Fruit fly (Drosophila melanogaster) whole organism, prepupa: Measurements from ENCODE around the gene Atg3.
A peak's percentile ranks its signal among the peaks of the same experiment; 100 is the strongest.

Source experiments
- CG10669 ChIP-seq: fragments of 200-800 bp; sonication (Bioruptor generic); optimal IDR thresholded peaks from 3 replicates; lab custom pipeline; 2018; ENCODE audit warnings: missing biosample characterization, mild to moderate bottlenecking, missing genetic modification characterization, moderate library complexity
- CG11762 ChIP-seq: fragments of 200-800 bp; sonication (Bioruptor generic); optimal IDR thresholded peaks from 3 replicates; lab custom pipeline; 2016; ENCODE audit warnings: missing biosample characterization, missing genetic modification characterization; ENCODE audit not compliant: insufficient read depth
- CG11902 ChIP-seq: fragments of 200-800 bp; sonication (Bioruptor generic); optimal IDR thresholded peaks from 3 replicates; lab custom pipeline; 2016; ENCODE audit warnings: missing biosample characterization, missing genetic modification characterization
- CG15336 ChIP-seq: fragments of 200-800 bp; sonication (Bioruptor generic); IDR thresholded peaks from 2 replicates; pipeline ENCODE4 v1.3.6; 2022; ENCODE audit warnings: missing biosample characterization, missing genetic modification characterization
- CG1621 ChIP-seq: fragments of 200-800 bp; sonication (Bioruptor generic); optimal IDR thresholded peaks from 3 replicates; lab custom pipeline; 2018; ENCODE audit warnings: missing biosample characterization, mild to moderate bottlenecking, missing genetic modification characterization
- CG16779 ChIP-seq: fragments of 200-800 bp; sonication (Bioruptor generic); optimal IDR thresholded peaks from 3 replicates; lab custom pipeline; 2017; ENCODE audit warnings: missing biosample characterization, mild to moderate bottlenecking, missing genetic modification characterization
- CG3032 ChIP-seq: fragments of 200-800 bp; optimal IDR thresholded peaks from 2 replicates; lab custom pipeline; 2019; ENCODE audit warnings: missing biosample characterization, mild to moderate bottlenecking, missing genetic modification characterization, moderate library complexity
- CG31627 ChIP-seq: fragments of 200-800 bp; sonication (Bioruptor generic); optimal IDR thresholded peaks from 3 replicates; lab custom pipeline; 2016; ENCODE audit warnings: missing biosample characterization, missing genetic modification characterization
- CG32006 ChIP-seq: fragments of 200-800 bp; sonication (Bioruptor generic); optimal IDR thresholded peaks from 3 replicates; lab custom pipeline; 2017; ENCODE audit warnings: missing biosample characterization, mild to moderate bottlenecking, missing genetic modification characterization
- CG34406 ChIP-seq: fragments of 200-800 bp; sonication (Bioruptor generic); optimal IDR thresholded peaks from 3 replicates; lab custom pipeline; 2016; ENCODE audit warnings: missing biosample characterization, missing genetic modification characterization
- CG3919 ChIP-seq: fragments of 200-800 bp; sonication (Bioruptor generic); optimal IDR thresholded peaks from 3 replicates; lab custom pipeline; 2016; ENCODE audit warnings: missing biosample characterization, missing genetic modification characterization
- CG6163 ChIP-seq: fragments of 200-800 bp; sonication (Bioruptor generic); IDR thresholded peaks from 3 replicates; pipeline ENCODE4 v1.3.6; 2022; ENCODE audit warnings: missing biosample characterization, missing genetic modification characterization
- CG6276 ChIP-seq: fragments of 200-800 bp; sonication (Bioruptor generic); optimal IDR thresholded peaks from 2 replicates; lab custom pipeline; 2017; ENCODE audit warnings: missing biosample characterization, mild to moderate bottlenecking, missing genetic modification characterization
- CG6792 ChIP-seq: fragments of 200-800 bp; sonication (Bioruptor generic); optimal IDR thresholded peaks from 3 replicates; lab custom pipeline; 2016; ENCODE audit warnings: missing biosample characterization, missing genetic modification characterization
- CG6854 ChIP-seq: fragments of 200-800 bp; sonication (Bioruptor generic); optimal IDR thresholded peaks from 2 replicates; lab custom pipeline; 2017; ENCODE audit warnings: missing biosample characterization, mild to moderate bottlenecking, missing genetic modification characterization
- CG7368 ChIP-seq: fragments of 200-800 bp; sonication (Bioruptor generic); optimal IDR thresholded peaks from 3 replicates; lab custom pipeline; 2016; ENCODE audit warnings: missing biosample characterization, missing genetic modification characterization
- CG8119 ChIP-seq: fragments of 200-800 bp; sonication (Bioruptor generic); IDR thresholded peaks from 3 replicates; pipeline ENCODE4 v1.3.6; 2022; ENCODE audit warnings: missing biosample characterization, missing genetic modification characterization
- CG8319 ChIP-seq: fragments of 200-800 bp; sonication (Bioruptor generic); optimal IDR thresholded peaks from 3 replicates; lab custom pipeline; 2016; ENCODE audit warnings: missing biosample characterization, missing genetic modification characterization
- CG8632 ChIP-seq: fragments of 200-800 bp; sonication (Bioruptor generic); optimal IDR thresholded peaks from 3 replicates; lab custom pipeline; 2016; ENCODE audit warnings: missing biosample characterization, missing genetic modification characterization
- CG9139 ChIP-seq: fragments of 200-800 bp; sonication (Bioruptor generic); optimal IDR thresholded peaks from 3 replicates; lab custom pipeline; 2017; ENCODE audit warnings: missing biosample characterization, mild to moderate bottlenecking, missing genetic modification characterization
- Eip75B ChIP-seq: fragments of 200-800 bp; sonication (Bioruptor generic); optimal IDR thresholded peaks from 3 replicates; lab custom pipeline; 2016; ENCODE audit warnings: missing biosample characterization, missing genetic modification characterization
- Eip78C ChIP-seq: fragments of 200-800 bp; sonication (Bioruptor generic); peaks from one replicate; lab custom pipeline; 2016; ENCODE audit warnings: missing biosample characterization, missing genetic modification characterization
- Ets96B ChIP-seq: fragments of 200-800 bp; optimal IDR thresholded peaks from 2 replicates; lab custom pipeline; 2019; ENCODE audit warnings: missing biosample characterization, mild to moderate bottlenecking, missing genetic modification characterization, moderate library complexity
- Gug ChIP-seq: fragments of 200-800 bp; sonication (Bioruptor generic); IDR thresholded peaks from 2 replicates; pipeline ENCODE4 v1.3.6; 2022; ENCODE audit warnings: missing biosample characterization, missing genetic modification characterization
- Hr4 ChIP-seq: fragments of 200-800 bp; sonication (Bioruptor generic); optimal IDR thresholded peaks from 3 replicates; lab custom pipeline; 2016; ENCODE audit warnings: missing biosample characterization, missing genetic modification characterization
- Lpt ChIP-seq: fragments of 200-800 bp; sonication (Bioruptor generic); optimal IDR thresholded peaks from 3 replicates; lab custom pipeline; 2016; ENCODE audit warnings: missing biosample characterization, missing genetic modification characterization
- Sox14 ChIP-seq: fragments of 200-800 bp; sonication (Bioruptor generic); optimal IDR thresholded peaks from 3 replicates; lab custom pipeline; 2016; ENCODE audit warnings: missing biosample characterization, missing genetic modification characterization
- achi ChIP-seq: fragments of 200-800 bp; sonication (Bioruptor generic); optimal IDR thresholded peaks from 3 replicates; lab custom pipeline; 2016; ENCODE audit warnings: missing biosample characterization, missing genetic modification characterization
- acj6 ChIP-seq: fragments of 200-800 bp; sonication (Bioruptor generic); optimal IDR thresholded peaks from 3 replicates; lab custom pipeline; 2016; ENCODE audit warnings: missing biosample characterization, missing genetic modification characterization
- dac ChIP-seq: fragments of 200-800 bp; sonication (Bioruptor generic); optimal IDR thresholded peaks from 2 replicates; lab custom pipeline; 2017; ENCODE audit warnings: missing biosample characterization, mild to moderate bottlenecking, missing genetic modification characterization
- eg ChIP-seq: fragments of 200-800 bp; sonication (Bioruptor generic); IDR thresholded peaks from 3 replicates; pipeline ENCODE4 v1.3.6; 2022; ENCODE audit warnings: missing biosample characterization, missing genetic modification characterization
- fkh ChIP-seq: fragments of 200-800 bp; sonication (Bioruptor generic); optimal IDR thresholded peaks from 3 replicates; lab custom pipeline; 2017; ENCODE audit warnings: missing biosample characterization, mild to moderate bottlenecking, missing genetic modification characterization, moderate library complexity
- net ChIP-seq: fragments of 200-800 bp; sonication (Bioruptor generic); optimal IDR thresholded peaks from 3 replicates; lab custom pipeline; 2016; ENCODE audit warnings: missing biosample characterization, missing genetic modification characterization
- pdm3 ChIP-seq: fragments of 200-800 bp; sonication (Bioruptor generic); optimal IDR thresholded peaks from 3 replicates; lab custom pipeline; 2016; ENCODE audit warnings: missing biosample characterization, missing genetic modification characterization
- salr ChIP-seq, 2 experiments: fragments of 200-800 bp; sonication (Bioruptor generic); optimal IDR thresholded peaks; 3 replicates each; lab custom pipeline; 2016 to 2018; ENCODE audit warnings: missing biosample characterization in 2 of 2, missing genetic modification characterization in 2 of 2, mild to moderate bottlenecking in 1 of 2
- ss ChIP-seq, 2 experiments: fragments of 200-800 bp; sonication (Bioruptor generic); optimal IDR thresholded peaks; 2 replicates in 1 of 2; 3 replicates in 1 of 2; lab custom pipeline; 2017 to 2018; ENCODE audit warnings: mild to moderate bottlenecking in 2 of 2, missing biosample characterization in 2 of 2, missing genetic modification characterization in 2 of 2, moderate library complexity in 1 of 2
- svp ChIP-seq: fragments of 200-800 bp; sonication (Bioruptor generic); peaks from one replicate; lab custom pipeline; 2016; ENCODE audit warnings: missing biosample characterization, missing genetic modification characterization
- vri ChIP-seq: fragments of 200-800 bp; sonication (Bioruptor generic); optimal IDR thresholded peaks from 3 replicates; lab custom pipeline; 2016; ENCODE audit warnings: missing biosample characterization, mild to moderate bottlenecking, missing genetic modification characterization

Gene Atg3

DNA sequence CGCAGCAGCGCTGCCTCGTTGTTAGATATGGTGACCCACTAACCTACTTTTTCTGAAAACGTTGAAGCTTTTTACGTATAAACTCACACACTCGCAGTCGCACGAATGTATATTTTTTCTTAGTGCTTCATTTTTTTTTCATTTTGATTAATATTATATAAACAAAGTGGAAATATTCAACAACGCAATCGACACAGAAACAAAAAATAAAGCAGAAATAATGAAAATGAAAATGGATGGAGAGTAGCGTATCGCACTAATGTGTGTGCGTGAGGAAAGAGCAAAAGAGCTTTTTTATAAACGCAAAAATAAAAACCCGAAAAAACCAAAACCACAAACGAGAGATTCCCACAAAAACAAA, 37.6 kb downstream of the Atg3 start:
- TF ChIP-seq CG10669 (GFP tag; lab: Kevin White, UChicago): no peak
- no peak for TF ChIP-seq pdm3 (GFP tag; lab: Kevin White, UChicago)
- peak; percentile 37 for TF ChIP-seq Hr4
- peak; percentile 20; the same call in 1 of the 2 replicates for TF ChIP-seq Gug (GFP tag; lab: Robert Waterston, UW)
- TF ChIP-seq CG16779 (tag; lab: Kevin White, UChicago): no peak
- no peak for TF ChIP-seq CG3919 (GFP tag; lab: Kevin White, UChicago)
- TF ChIP-seq CG6163 (GFP tag; lab: Robert Waterston, UW): no peak
- peak; percentile 32 for TF ChIP-seq Eip78C (GFP tag; lab: Kevin White, UChicago)
- no peak for TF ChIP-seq CG9139 (GFP tag; lab: Kevin White, UChicago)
- TF ChIP-seq dac (GFP tag; lab: Kevin White, UChicago): peak; percentile 29
- TF ChIP-seq achi: no peak
- TF ChIP-seq CG15336 (GFP tag; lab: Robert Waterston, UW): peak; percentile 72
- TF ChIP-seq Eip75B: peak; percentile 20
- TF ChIP-seq, all 60 proteins: peak for 6

DNA sequence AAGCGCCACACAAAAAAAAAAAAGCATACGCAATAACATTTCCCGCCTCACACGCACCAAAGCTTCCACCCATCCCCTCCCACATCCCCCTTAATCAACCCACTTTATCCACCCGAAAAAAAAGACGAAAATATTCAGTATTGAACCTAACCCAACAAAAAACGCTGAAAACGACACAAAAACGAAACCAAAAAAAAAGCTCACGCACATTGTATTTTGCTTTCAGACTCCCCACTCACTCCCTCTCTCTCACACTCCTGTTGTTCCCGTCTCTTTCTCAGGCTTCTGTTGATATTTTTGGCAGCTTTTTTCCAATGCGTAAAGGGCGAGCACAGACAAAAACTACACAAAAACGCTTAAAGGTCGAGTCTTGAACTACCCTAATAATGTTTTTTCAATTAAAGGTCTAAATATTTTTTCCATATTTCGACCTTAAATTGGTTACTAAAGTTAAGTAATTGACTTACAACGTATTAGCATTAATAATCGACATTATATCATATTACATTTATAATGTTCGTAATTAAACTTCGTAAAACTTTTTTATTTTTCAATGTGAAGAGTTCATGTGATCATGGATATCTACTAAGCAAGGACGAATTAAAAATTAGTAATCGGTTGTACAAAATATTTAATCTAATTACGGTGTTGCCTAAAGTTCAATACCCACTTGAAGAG, 38.1 kb downstream of the Atg3 start:
- TF ChIP-seq CG32006 (GFP tag; lab: Kevin White, UChicago) (peak; percentile 48), eg (GFP tag; lab: Robert Waterston, UW) (peak; percentile 86), Eip78C (GFP tag; lab: Kevin White, UChicago) (peak; percentile 73), Lpt (GFP tag; lab: Kevin White, UChicago) (peak; percentile 37), CG6163 (GFP tag; lab: Robert Waterston, UW) (peak; percentile 53; the same call in 1 of the 3 replicates), fkh (GFP tag; lab: Kevin White, UChicago) (peak; percentile 73), CG9139 (GFP tag; lab: Kevin White, UChicago) (no peak), net (GFP tag; lab: Kevin White, UChicago) (peak; percentile 11), CG8319 (GFP tag; lab: Kevin White, UChicago) (peak; percentile 10), CG31627 (GFP tag; lab: Kevin White, UChicago) (no peak), dac (GFP tag; lab: Kevin White, UChicago) (no peak), Hr4 (peak; percentile 11), Eip75B (peak; percentile 16), Sox14 (no peak), ss (GFP tag; optimal IDR thresholded peaks at IDR 0.05; lab: Kevin White, UChicago) (peak in 1 of 2 experiments; percentile 9), CG34406 (GFP tag; lab: Kevin White, UChicago) (peak; percentile 18), CG3032 (tag; lab: Kevin White, UChicago) (no peak), pdm3 (GFP tag; lab: Kevin White, UChicago) (peak; percentile 21), svp (GFP tag; lab: Kevin White, UChicago) (peak; percentile 68), CG8632 (GFP tag; lab: Kevin White, UChicago) (peak; percentile 32), CG6792 (GFP tag; lab: Kevin White, UChicago) (peak; percentile 24), CG15336 (GFP tag; lab: Robert Waterston, UW) (0 out of 2 replicates have a peak, but pooled peaks have one; percentile 61), achi (no peak), salr (GFP tag; optimal IDR thresholded peaks at IDR 0.05; lab: Kevin White, UChicago) (peak in 1 of 2 experiments; percentile 34), CG8119 (GFP tag; lab: Robert Waterston, UW) (peak; percentile 76), CG6276 (peak; percentile 80)

DNA sequence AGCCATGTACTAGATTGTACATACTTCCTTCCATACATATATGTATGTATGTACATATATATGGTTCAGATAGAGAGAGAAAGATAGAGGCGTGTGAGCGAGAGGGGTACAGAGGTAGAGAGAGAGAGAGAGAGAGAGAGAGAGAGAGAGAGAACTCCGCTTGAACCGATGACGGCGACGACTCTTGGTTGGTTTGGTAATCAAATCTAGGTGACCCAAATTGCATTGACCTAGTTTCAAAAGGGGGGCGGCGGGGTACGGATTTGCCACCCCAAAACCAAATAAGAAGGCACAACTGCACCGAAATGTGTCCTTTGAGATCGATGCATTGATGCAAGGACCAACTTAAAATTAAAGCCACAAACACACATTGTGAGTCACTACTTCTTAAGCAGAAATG, 39.4 kb downstream of the Atg3 start:
- TF ChIP-seq Eip78C (GFP tag; lab: Kevin White, UChicago) (no peak), CG7368 (GFP tag; lab: Kevin White, UChicago) (no peak), CG11902 (GFP tag; lab: Kevin White, UChicago) (no peak), eg (GFP tag; lab: Robert Waterston, UW) (no peak), acj6 (GFP tag; lab: Kevin White, UChicago) (no peak), net (GFP tag; lab: Kevin White, UChicago) (no peak), CG8632 (GFP tag; lab: Kevin White, UChicago) (no peak), Gug (GFP tag; lab: Robert Waterston, UW) (no peak), vri (GFP tag; lab: Kevin White, UChicago) (no peak), CG1621 (tag; lab: Kevin White, UChicago) (no peak), CG15336 (GFP tag; lab: Robert Waterston, UW) (no peak), Ets96B (no peak), dac (GFP tag; lab: Kevin White, UChicago) (no peak), CG16779 (tag; lab: Kevin White, UChicago) (no peak), CG11762 (no peak), CG6854 (GFP tag; lab: Kevin White, UChicago) (no peak)
